Worm (Caenorhabditis elegans) whole organism, young adult: ENCODE data around the gene inpp-5K.

Source experiments
- B0019.2 ChIP-seq: fragments of 200-800 bp; sonication (Bioruptor generic); conservative IDR thresholded peaks from 2 replicates; pipeline ENCODE4 v1.3.6; 2022; ENCODE audit warnings: missing genetic modification reagents, missing genetic modification characterization, missing compliant biosample characterization
- B0336.3 ChIP-seq: fragments of 200-800 bp; sonication (Bioruptor generic); IDR thresholded peaks from 2 replicates; pipeline ENCODE4 v1.3.6; 2022; ENCODE audit warnings: missing genetic modification characterization, missing compliant biosample characterization
- C17E4.6 ChIP-seq: fragments of 200-800 bp; sonication (Bioruptor generic); IDR thresholded peaks from 2 replicates; pipeline ENCODE4 v1.3.6; 2022; ENCODE audit warnings: missing genetic modification reagents, missing genetic modification characterization, missing compliant biosample characterization
- F10E7.11 ChIP-seq: sonication (generic microtip); optimal IDR thresholded peaks from 2 replicates; lab custom pipeline; 2017; ENCODE audit warnings: mild to moderate bottlenecking, missing genetic modification characterization, moderate library complexity, missing compliant biosample characterization
- F33H1.4 ChIP-seq: fragments of 200-800 bp; sonication (Bioruptor generic); IDR thresholded peaks from 2 replicates; pipeline ENCODE4 v1.3.6; 2022; ENCODE audit warnings: missing genetic modification reagents, missing genetic modification characterization, missing compliant biosample characterization
- F49E8.2 ChIP-seq: sonication (generic microtip); optimal IDR thresholded peaks from 3 replicates; lab custom pipeline; 2017; ENCODE audit warnings: missing genetic modification characterization, mild to moderate bottlenecking, missing compliant biosample characterization, antibody characterized with exemption, moderate library complexity; ENCODE audit not compliant: insufficient read depth
- F57A8.1 ChIP-seq: fragments of 200-800 bp; sonication (Bioruptor generic); optimal IDR thresholded peaks from 2 replicates; lab custom pipeline; 2018; ENCODE audit warnings: mild to moderate bottlenecking, missing genetic modification characterization, moderate library complexity, missing compliant biosample characterization
- K11D2.4 ChIP-seq: fragments of 200-800 bp; sonication (Bioruptor generic); IDR thresholded peaks from 2 replicates; pipeline ENCODE4 v1.3.6; 2022; ENCODE audit warnings: missing genetic modification reagents, missing genetic modification characterization, missing compliant biosample characterization
- Y67H2A.10 ChIP-seq: fragments of 200-800 bp; sonication (Bioruptor generic); conservative IDR thresholded peaks from 2 replicates; pipeline ENCODE4 v1.3.6; 2022; ENCODE audit warnings: missing genetic modification reagents, missing genetic modification characterization, missing compliant biosample characterization
- ZK185.1 ChIP-seq: sonication (generic microtip); optimal IDR thresholded peaks from 2 replicates; lab custom pipeline; 2016; ENCODE audit warnings: mild to moderate bottlenecking, missing genetic modification characterization, missing compliant biosample characterization; ENCODE audit not compliant: poor library complexity, severe bottlenecking
- akir-1 ChIP-seq: fragments of 200-800 bp; sonication (Bioruptor generic); optimal IDR thresholded peaks from 2 replicates; lab custom pipeline; 2018; ENCODE audit warnings: mild to moderate bottlenecking, missing genetic modification characterization, moderate library complexity, missing compliant biosample characterization
- aptf-3 ChIP-seq: fragments of 200-800 bp; sonication (Bioruptor generic); IDR thresholded peaks from 2 replicates; pipeline ENCODE4 v1.3.6; 2022; ENCODE audit warnings: missing genetic modification characterization, missing compliant biosample characterization
- athp-1 ChIP-seq: sonication (generic microtip); optimal IDR thresholded peaks from 2 replicates; lab custom pipeline; 2017; ENCODE audit warnings: mild to moderate bottlenecking, missing genetic modification characterization, missing compliant biosample characterization
- attf-5 ChIP-seq: fragments of 200-800 bp; sonication (Bioruptor generic); optimal IDR thresholded peaks from 2 replicates; lab custom pipeline; 2018; ENCODE audit warnings: mild to moderate bottlenecking, missing genetic modification characterization, missing compliant biosample characterization
- attf-6 ChIP-seq: fragments of 200-800 bp; sonication (Bioruptor generic); IDR thresholded peaks from 2 replicates; pipeline ENCODE4 v1.3.6; 2022; ENCODE audit warnings: missing genetic modification reagents, missing genetic modification characterization, missing compliant biosample characterization
- bed-2 ChIP-seq: fragments of 200-800 bp; sonication (Bioruptor generic); IDR thresholded peaks from 2 replicates; pipeline ENCODE4 v1.3.6; 2022; ENCODE audit warnings: missing genetic modification reagents, missing genetic modification characterization, missing compliant biosample characterization
- ccch-3 ChIP-seq: fragments of 200-800 bp; sonication (Bioruptor generic); optimal IDR thresholded peaks from 2 replicates; lab custom pipeline; 2018; ENCODE audit warnings: mild to moderate bottlenecking, missing genetic modification characterization, missing compliant biosample characterization
- cebp-2 ChIP-seq: fragments of 200-800 bp; sonication (Bioruptor generic); IDR thresholded peaks from 2 replicates; pipeline ENCODE4 v1.3.6; 2022; ENCODE audit warnings: missing genetic modification characterization, missing compliant biosample characterization
- ceh-27 ChIP-seq: fragments of 200-800 bp; sonication (Bioruptor generic); optimal IDR thresholded peaks from 2 replicates; lab custom pipeline; 2018; ENCODE audit warnings: mild to moderate bottlenecking, missing genetic modification characterization, moderate library complexity, missing compliant biosample characterization
- ceh-40 ChIP-seq: fragments of 200-800 bp; sonication (Bioruptor generic); IDR thresholded peaks from 2 replicates; pipeline ENCODE4 v1.3.6; 2022; ENCODE audit warnings: missing genetic modification characterization, missing compliant biosample characterization
- ceh-79 ChIP-seq: sonication (generic microtip); optimal IDR thresholded peaks from 2 replicates; lab custom pipeline; 2017; ENCODE audit warnings: mild to moderate bottlenecking, missing genetic modification characterization, missing compliant biosample characterization
- dox-1 ChIP-seq: fragments of 200-800 bp; sonication (Bioruptor generic); IDR thresholded peaks from 2 replicates; pipeline ENCODE4 v1.3.6; 2022; ENCODE audit warnings: missing genetic modification reagents, missing genetic modification characterization, missing compliant biosample characterization
- ets-4 ChIP-seq: fragments of 200-800 bp; sonication (Bioruptor generic); optimal IDR thresholded peaks from 2 replicates; lab custom pipeline; 2018; ENCODE audit warnings: mild to moderate bottlenecking, missing genetic modification characterization, missing compliant biosample characterization
- hlh-12 ChIP-seq: sonication (generic microtip); optimal IDR thresholded peaks from 2 replicates; lab custom pipeline; 2016; ENCODE audit warnings: missing genetic modification characterization, missing compliant biosample characterization
- hmg-20 ChIP-seq: fragments of 200-800 bp; sonication (Bioruptor generic); IDR thresholded peaks from 2 replicates; pipeline ENCODE4 v1.3.6; 2022; ENCODE audit warnings: missing genetic modification reagents, missing genetic modification characterization, missing compliant biosample characterization
- hrde-1 ChIP-seq: sonication (generic microtip); optimal IDR thresholded peaks from 2 replicates; lab custom pipeline; 2016; ENCODE audit warnings: missing genetic modification characterization, mild to moderate bottlenecking, missing compliant biosample characterization, moderate library complexity, missing genotype, missing genetic modification reagents, borderline replicate concordance
- lag-1 ChIP-seq: fragments of 200-800 bp; sonication (Bioruptor generic); IDR thresholded peaks from 2 replicates; pipeline ENCODE4 v1.3.6; 2022; ENCODE audit warnings: missing genetic modification reagents, missing genetic modification characterization, missing compliant biosample characterization
- lin-35 ChIP-seq, 3 experiments: fragments of 150-350 bp in 2 of 3; sonication (generic microtip) in 1 of 3; optimal IDR thresholded peaks; 2 replicates each; lab custom pipeline; 2014 to 2018; ENCODE audit warnings: missing biosample characterization in 3 of 3, missing genetic modification characterization in 3 of 3, missing genetic modification reagents in 3 of 3
- lir-1 ChIP-seq: fragments of 200-800 bp; sonication (Bioruptor generic); conservative IDR thresholded peaks from 2 replicates; pipeline ENCODE4 v1.3.6; 2022; ENCODE audit warnings: missing genetic modification reagents, missing genetic modification characterization, missing compliant biosample characterization
- lsl-1 ChIP-seq: fragments of 200-800 bp; sonication (Bioruptor generic); optimal IDR thresholded peaks from 2 replicates; lab custom pipeline; 2018; ENCODE audit warnings: mild to moderate bottlenecking, missing genetic modification characterization, moderate library complexity, missing compliant biosample characterization
- lsy-27 ChIP-seq: sonication (generic microtip); optimal IDR thresholded peaks from 2 replicates; lab custom pipeline; 2017; ENCODE audit warnings: missing genetic modification characterization, mild to moderate bottlenecking, missing compliant biosample characterization, antibody characterized with exemption, missing genotype, borderline replicate concordance; ENCODE audit not compliant: insufficient read depth
- mcd-1 ChIP-seq: fragments of 200-800 bp; sonication (Bioruptor generic); IDR thresholded peaks from 2 replicates; pipeline ENCODE4 v1.3.6; 2022; ENCODE audit warnings: missing genetic modification reagents, missing genetic modification characterization, missing compliant biosample characterization
- nhr-179 ChIP-seq: sonication (generic microtip); optimal IDR thresholded peaks from 2 replicates; lab custom pipeline; 2016; ENCODE audit warnings: mild to moderate bottlenecking, missing genetic modification characterization, missing compliant biosample characterization
- nhr-80 ChIP-seq: sonication (generic microtip); optimal IDR thresholded peaks from 2 replicates; lab custom pipeline; 2016; ENCODE audit warnings: missing genetic modification characterization, missing compliant biosample characterization
- nhr-90 ChIP-seq: sonication (generic microtip); optimal IDR thresholded peaks from 2 replicates; lab custom pipeline; 2016; ENCODE audit warnings: missing genotype, mild to moderate bottlenecking, missing genetic modification characterization, missing compliant biosample characterization
- repo-1 ChIP-seq: sonication (generic microtip); optimal IDR thresholded peaks from 2 replicates; lab custom pipeline; 2017; ENCODE audit warnings: mild to moderate bottlenecking, missing genetic modification characterization, missing compliant biosample characterization
- rpc-1 ChIP-seq, 2 experiments: fragments of 150-350 bp in 1 of 2; sonication (generic microtip) in 1 of 2; optimal IDR thresholded peaks; 2 replicates each; lab custom pipeline; 2014 to 2018; ENCODE audit warnings: missing biosample characterization in 1 of 2, missing genetic modification characterization in 1 of 2, missing genetic modification reagents in 1 of 2, missing genotype in 1 of 2
- sdz-38 ChIP-seq: sonication (generic microtip); optimal IDR thresholded peaks from 2 replicates; lab custom pipeline; 2016; ENCODE audit warnings: missing genotype, missing genetic modification characterization, missing compliant biosample characterization
- snpc-3.4 ChIP-seq: sonication (generic microtip); optimal IDR thresholded peaks from 2 replicates; lab custom pipeline; 2017; ENCODE audit warnings: missing genetic modification characterization, mild to moderate bottlenecking, missing compliant biosample characterization, antibody characterized with exemption, moderate library complexity, missing genotype, missing genetic modification reagents
- snpc-4 ChIP-seq, 5 experiments: fragments of 150-350 bp in 1 of 5; sonication (generic microtip) in 4 of 5; optimal IDR thresholded peaks; 2 replicates each; lab custom pipeline; 2014 to 2018; ENCODE audit warnings: missing genetic modification characterization in 5 of 5, missing biosample characterization in 3 of 5, antibody characterized with exemption in 2 of 5, mild to moderate bottlenecking in 2 of 5, missing compliant biosample characterization in 2 of 5, missing genotype in 2 of 5, moderate library complexity in 2 of 5, missing genetic modification reagents in 1 of 5
- tbp1 ChIP-seq: fragments of 200-800 bp; sonication (Bioruptor generic); optimal IDR thresholded peaks from 2 replicates; lab custom pipeline; 2018; ENCODE audit warnings: mild to moderate bottlenecking, missing genetic modification characterization, missing compliant biosample characterization
- tlf-1 ChIP-seq: fragments of 200-800 bp; sonication (Bioruptor generic); optimal IDR thresholded peaks from 2 replicates; lab custom pipeline; 2018; ENCODE audit warnings: mild to moderate bottlenecking, missing genetic modification characterization, missing compliant biosample characterization
- unc-62 ChIP-seq: fragments of 150-350 bp; optimal IDR thresholded peaks from 2 replicates; lab custom pipeline; 2014; ENCODE audit warnings: missing biosample characterization, missing genetic modification reagents, missing genetic modification characterization
- ztf-28 ChIP-seq: fragments of 200-800 bp; sonication (Bioruptor generic); IDR thresholded peaks from 2 replicates; pipeline ENCODE4 v1.3.6; 2022; ENCODE audit warnings: missing genetic modification reagents, missing genetic modification characterization, missing compliant biosample characterization
- ztf-6 ChIP-seq: fragments of 200-800 bp; sonication (Bioruptor generic); IDR thresholded peaks from 2 replicates; pipeline ENCODE4 v1.3.6; 2022; ENCODE audit warnings: missing genetic modification reagents, missing genetic modification characterization, missing compliant biosample characterization

Gene inpp-5K

DNA sequence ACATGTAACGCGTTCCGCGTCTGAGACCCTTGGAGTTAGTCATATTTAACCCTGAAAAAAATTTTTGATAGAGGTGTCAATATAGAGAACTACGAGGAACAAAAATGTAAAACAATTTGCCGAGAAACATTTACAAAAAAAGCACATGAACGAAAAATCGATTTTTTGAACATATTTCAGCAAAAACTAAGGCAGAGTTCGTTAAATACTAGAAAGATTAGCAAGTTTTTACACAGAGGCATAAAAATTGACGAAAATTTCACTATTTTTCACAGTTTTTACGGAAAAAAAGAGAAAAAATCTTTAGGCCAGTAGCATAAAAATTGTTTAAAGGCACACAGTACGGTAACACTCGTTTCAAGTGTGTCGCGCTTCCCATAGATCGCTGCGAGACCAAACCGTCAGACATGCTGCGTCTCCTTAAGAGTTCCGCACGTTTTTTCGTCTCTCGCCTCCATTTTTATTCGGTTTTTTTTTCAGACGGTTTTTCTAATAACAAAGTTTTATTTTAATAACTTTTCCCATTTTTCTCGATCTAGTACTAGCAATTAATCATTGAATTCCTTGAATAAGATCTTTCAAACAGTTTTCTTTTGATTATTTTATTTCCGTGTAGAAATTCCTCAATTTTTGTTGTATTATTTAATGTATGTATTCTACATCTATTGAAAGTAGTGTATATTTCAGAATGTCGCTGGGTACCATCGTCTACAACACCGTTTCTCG is 30.8 kb downstream of the inpp-5K start, which contains the start of the genes rpl-21 and C14B9.10:
TSS of gene rpl-21 (minus strand) at position 51 of the 726 bp plus-strand sequence.
TSS of gene C14B9.10 (plus strand) at position 676 of the 726 bp plus-strand sequence.
- TF ChIP-seq F33H1.4 (GFP tag; lab: Robert Waterston, UW), result peak; percentile 98
- peak; percentile 36 for TF ChIP-seq nhr-80 (tag; lab: Kevin White, UChicago)
- TF ChIP-seq ets-4 (GFP tag; lab: Kevin White, UChicago), result no peak
- TF ChIP-seq mcd-1 (GFP tag; lab: Robert Waterston, UW), result peak; percentile 80
- TF ChIP-seq attf-6 (GFP tag; lab: Robert Waterston, UW), result no peak
- no peak for TF ChIP-seq ceh-79 (tag; lab: Kevin White, UChicago)
- TF ChIP-seq athp-1 (tag; lab: Kevin White, UChicago), result peak; percentile 35
- TF ChIP-seq F10E7.11 (tag; lab: Kevin White, UChicago), result no peak
- peak; percentile 82 for TF ChIP-seq F49E8.2 (tag; lab: Kevin White, UChicago)
- TF ChIP-seq ztf-6, result no peak
- TF ChIP-seq hlh-12 (tag; lab: Kevin White, UChicago), result no peak
- peak; percentile 66 for TF ChIP-seq ZK185.1 (tag; lab: Kevin White, UChicago)
- no peak for TF ChIP-seq Y67H2A.10 (GFP tag; lab: Robert Waterston, UW)
- TF ChIP-seq ztf-28 (GFP tag; lab: Robert Waterston, UW), result 0 out of 2 replicates have a peak, but pooled peaks have one; percentile 22
- peak; percentile 25; the same call in 1 of the 2 replicates for TF ChIP-seq C17E4.6 (GFP tag; lab: Robert Waterston, UW)
- peak; percentile 20; the same call in 1 of the 2 replicates for TF ChIP-seq lir-1 (GFP tag; lab: Robert Waterston, UW)
- TF ChIP-seq ceh-40, result no peak
- TF ChIP-seq bed-2 (GFP tag; lab: Robert Waterston, UW), result no peak
- no peak for TF ChIP-seq hrde-1 (tag; lab: Kevin White, UChicago)
- TF ChIP-seq nhr-179 (tag; lab: Kevin White, UChicago), result no peak
- TF ChIP-seq snpc-4 (GFP tag; optimal IDR thresholded peaks at IDR 0.05; lab: Kevin White, UChicago), result peak; percentile 48
- TF ChIP-seq snpc-4 (tag; optimal IDR thresholded peaks at IDR 0.05; lab: Kevin White, UChicago), result peak; percentile 36 to 77 (median 60)
- no peak for TF ChIP-seq lsy-27
- no peak for TF ChIP-seq repo-1 (tag; lab: Kevin White, UChicago)
- TF ChIP-seq attf-5, result peak; percentile 76
- peak in 1 of 3 experiments; percentile 67 for TF ChIP-seq lin-35 (GFP tag; optimal IDR thresholded peaks at IDR 0.05; lab: Kevin White, UChicago)
- TF ChIP-seq ccch-3 (GFP tag; lab: Kevin White, UChicago), result no peak
- TF ChIP-seq cebp-2 (GFP tag; lab: Robert Waterston, UW), result no peak
- TF ChIP-seq akir-1 (GFP tag; lab: Kevin White, UChicago), result no peak
- TF ChIP-seq dox-1 (GFP tag; lab: Robert Waterston, UW), result peak; percentile 80
- no peak for TF ChIP-seq lag-1 (GFP tag; lab: Robert Waterston, UW)
- TF ChIP-seq rpc-1 (optimal IDR thresholded peaks at IDR 0.05; lab: Kevin White, UChicago), result no peak
- TF ChIP-seq rpc-1 (tag; optimal IDR thresholded peaks at IDR 0.05; lab: Kevin White, UChicago), result no peak
- TF ChIP-seq hmg-20, result no peak
- TF ChIP-seq tbp1 (GFP tag; lab: Kevin White, UChicago), result peak; percentile 71
- peak; percentile 63 for TF ChIP-seq B0336.3 (GFP tag; lab: Robert Waterston, UW)
- TF ChIP-seq F57A8.1 (GFP tag; lab: Kevin White, UChicago), result no peak
- TF ChIP-seq tlf-1, result peak; percentile 82
- peak; percentile 79 for TF ChIP-seq ceh-27
- peak; percentile 96 for TF ChIP-seq lsl-1 (GFP tag; lab: Kevin White, UChicago)
- no peak for TF ChIP-seq K11D2.4 (GFP tag; lab: Robert Waterston, UW)
- no peak for TF ChIP-seq unc-62 (GFP tag; lab: Kevin White, UChicago)
- no peak for TF ChIP-seq aptf-3 (GFP tag; lab: Robert Waterston, UW)
- no peak for TF ChIP-seq nhr-90 (tag; lab: Kevin White, UChicago)
- TF ChIP-seq B0019.2, result 0 out of 2 replicates have a peak, but pooled peaks have one; percentile 4
- no peak for TF ChIP-seq sdz-38
- peak; percentile 89 for TF ChIP-seq snpc-3.4 (tag; lab: Kevin White, UChicago)
